Worm (Caenorhabditis elegans) whole organism, L4 larva: Measurements from ENCODE around the gene C13F10.8.

Experiments
- F37D6.2 ChIP-seq: sonication (generic microtip); optimal IDR thresholded peaks from 2 replicates; lab custom pipeline; 2016; ENCODE audit warnings: mild to moderate bottlenecking, missing genetic modification characterization, missing compliant biosample characterization
- F44E2.7 ChIP-seq: fragments of 200-800 bp; sonication (Bioruptor generic); IDR thresholded peaks from 2 replicates; pipeline ENCODE4 v2.1.2; 2022; ENCODE audit warnings: missing genetic modification characterization, missing compliant biosample characterization
- T20F7.1 ChIP-seq: fragments of 200-800 bp; sonication (Bioruptor generic); optimal IDR thresholded peaks from 2 replicates; lab custom pipeline; 2018; ENCODE audit warnings: mild to moderate bottlenecking, missing genetic modification characterization, missing compliant biosample characterization
- T26A8.4 ChIP-seq: fragments of 200-800 bp; sonication (Bioruptor generic); IDR thresholded peaks from 2 replicates; pipeline ENCODE4 v1.3.6; 2022; ENCODE audit warnings: missing genetic modification characterization, missing compliant biosample characterization
- Y48G9A.11 ChIP-seq: fragments of 200-800 bp; sonication (Bioruptor generic); IDR thresholded peaks from 2 replicates; pipeline ENCODE4 v1.3.6; 2022; ENCODE audit warnings: missing genetic modification reagents, missing genetic modification characterization, missing compliant biosample characterization
- Y5F2A.4 ChIP-seq: fragments of 200-800 bp; sonication (Bioruptor generic); optimal IDR thresholded peaks from 2 replicates; lab custom pipeline; 2018; ENCODE audit warnings: mild to moderate bottlenecking, missing genetic modification characterization, missing compliant biosample characterization
- Y75B8A.6 ChIP-seq: fragments of 200-800 bp; sonication (Bioruptor generic); IDR thresholded peaks from 2 replicates; pipeline ENCODE4 v1.3.6; 2022; ENCODE audit warnings: missing genetic modification reagents, missing genetic modification characterization, missing compliant biosample characterization
- ZK546.5 ChIP-seq, 2 experiments: sonication (generic microtip); optimal IDR thresholded peaks; 2 replicates each; lab custom pipeline; 2017; ENCODE audit warnings: missing biosample characterization in 2 of 2, missing genetic modification characterization in 2 of 2
- aha-1 ChIP-seq: fragments of 150-350 bp; peaks from one replicate; lab custom pipeline; 2014; ENCODE audit warnings: missing biosample characterization, missing genetic modification characterization
- arid-1 ChIP-seq: fragments of 200-800 bp; sonication (Bioruptor generic); conservative IDR thresholded peaks from 2 replicates; pipeline ENCODE4 v1.3.6; 2022; ENCODE audit warnings: missing genetic modification reagents, missing genetic modification characterization, missing compliant biosample characterization
- attf-4 ChIP-seq: sonication (generic microtip); optimal IDR thresholded peaks from 3 replicates; lab custom pipeline; 2017; ENCODE audit warnings: missing biosample characterization, missing genetic modification characterization
- ceh-28 ChIP-seq: fragments of 150-350 bp; optimal IDR thresholded peaks from 2 replicates; lab custom pipeline; 2014; ENCODE audit warnings: missing biosample characterization, missing genetic modification reagents, missing genetic modification characterization
- ceh-82 ChIP-seq: sonication (generic microtip); optimal IDR thresholded peaks from 2 replicates; lab custom pipeline; 2017; ENCODE audit warnings: missing biosample characterization, missing genetic modification characterization
- ces-1 ChIP-seq: fragments of 150-350 bp; sonication (generic microtip); optimal IDR thresholded peaks from 4 replicates; lab custom pipeline; 2014; ENCODE audit warnings: missing biosample characterization, missing genetic modification reagents, missing genetic modification characterization
- daf-16 ChIP-seq, 3 experiments: sonication (generic microtip); optimal IDR thresholded peaks; 2 replicates each; lab custom pipeline; 2016 to 2017; ENCODE audit warnings: missing genetic modification characterization in 3 of 3, missing genetic modification reagents in 3 of 3, mild to moderate bottlenecking in 2 of 3, missing compliant biosample characterization in 2 of 3, missing biosample characterization in 1 of 3, moderate library complexity in 1 of 3
- daf-8 ChIP-seq: fragments of 200-800 bp; sonication (Bioruptor generic); IDR thresholded peaks from 2 replicates; pipeline ENCODE4 v1.3.6; 2022; ENCODE audit warnings: missing genetic modification characterization, missing compliant biosample characterization
- dmd-6 ChIP-seq: fragments of 200-800 bp; sonication (Bioruptor generic); IDR thresholded peaks from 2 replicates; pipeline ENCODE4 v1.3.6; 2022; ENCODE audit warnings: missing genetic modification reagents, missing genetic modification characterization, missing compliant biosample characterization
- dmd-8 ChIP-seq: fragments of 200-800 bp; sonication (Bioruptor generic); IDR thresholded peaks from 2 replicates; pipeline ENCODE4 v1.3.6; 2022; ENCODE audit warnings: missing genetic modification characterization, missing compliant biosample characterization
- duxl-1 ChIP-seq: sonication (generic microtip); optimal IDR thresholded peaks from 2 replicates; lab custom pipeline; 2016; ENCODE audit warnings: mild to moderate bottlenecking, missing genetic modification characterization, moderate library complexity, missing compliant biosample characterization; ENCODE audit not compliant: poor library complexity
- dve-1 ChIP-seq: sonication (generic microtip); optimal IDR thresholded peaks from 2 replicates; lab custom pipeline; 2017; ENCODE audit warnings: antibody characterized with exemption, mild to moderate bottlenecking, missing genetic modification characterization, missing compliant biosample characterization; ENCODE audit not compliant: insufficient read depth
- egl-43 ChIP-seq: fragments of 200-800 bp; sonication (Bioruptor generic); IDR thresholded peaks from 2 replicates; pipeline ENCODE4 v1.3.6; 2022; ENCODE audit warnings: missing genetic modification reagents, missing genetic modification characterization, missing compliant biosample characterization
- fkh-10 ChIP-seq: fragments of 150-350 bp; optimal IDR thresholded peaks from 2 replicates; lab custom pipeline; 2014; ENCODE audit warnings: missing biosample characterization, missing genetic modification reagents, missing genetic modification characterization
- hlh-30 ChIP-seq: sonication (generic microtip); optimal IDR thresholded peaks from 2 replicates; lab custom pipeline; 2017; ENCODE audit warnings: antibody characterized with exemption, mild to moderate bottlenecking, missing genetic modification characterization, missing compliant biosample characterization; ENCODE audit not compliant: insufficient read depth
- jun-1 ChIP-seq: fragments of 150-350 bp; optimal IDR thresholded peaks from 2 replicates; lab custom pipeline; 2014; ENCODE audit warnings: missing biosample characterization, missing genetic modification reagents, missing genetic modification characterization
- lin-1 ChIP-seq: fragments of 200-800 bp; sonication (Bioruptor generic); IDR thresholded peaks from 2 replicates; pipeline ENCODE4 v1.3.6; 2022; ENCODE audit warnings: missing genetic modification reagents, missing genetic modification characterization, missing compliant biosample characterization
- lin-13 ChIP-seq: fragments of 150-350 bp; optimal IDR thresholded peaks from 2 replicates; lab custom pipeline; 2014; ENCODE audit warnings: missing biosample characterization, missing genetic modification reagents, missing genetic modification characterization
- lin-38 ChIP-seq: fragments of 200-800 bp; sonication (Bioruptor generic); IDR thresholded peaks from 2 replicates; pipeline ENCODE4 v1.3.6; 2022; ENCODE audit warnings: missing genetic modification reagents, missing genetic modification characterization, missing compliant biosample characterization
- lin-39 ChIP-seq: fragments of 150-350 bp; optimal IDR thresholded peaks from 2 replicates; lab custom pipeline; 2014; ENCODE audit warnings: missing biosample characterization, missing genetic modification reagents, missing genetic modification characterization
- lir-3 ChIP-seq: sonication (generic microtip); optimal IDR thresholded peaks from 2 replicates; lab custom pipeline; 2016; ENCODE audit warnings: mild to moderate bottlenecking, missing genetic modification characterization, missing compliant biosample characterization
- lsy-2 ChIP-seq, 2 experiments: fragments of 150-350 bp in 1 of 2; sonication (generic microtip) in 1 of 2; optimal IDR thresholded peaks; 2 replicates each; lab custom pipeline; 2014 to 2017; ENCODE audit warnings: missing biosample characterization in 2 of 2, missing genetic modification characterization in 2 of 2
- madf-9 ChIP-seq: fragments of 200-800 bp; sonication (Bioruptor generic); conservative IDR thresholded peaks from 2 replicates; pipeline ENCODE4 v1.3.6; 2022; ENCODE audit warnings: missing genetic modification reagents, missing genetic modification characterization, missing compliant biosample characterization
- mep-1 ChIP-seq: fragments of 150-350 bp; sonication (generic microtip); optimal IDR thresholded peaks from 3 replicates; lab custom pipeline; 2014; ENCODE audit warnings: missing biosample characterization, missing genetic modification characterization
- mxl-2 ChIP-seq: fragments of 200-800 bp; sonication (Bioruptor generic); conservative IDR thresholded peaks from 2 replicates; pipeline ENCODE4 v1.3.6; 2022; ENCODE audit warnings: missing genetic modification reagents, missing genetic modification characterization, missing compliant biosample characterization
- nhr-11 ChIP-seq: fragments of 150-350 bp; optimal IDR thresholded peaks from 2 replicates; lab custom pipeline; 2014; ENCODE audit warnings: missing biosample characterization, missing genetic modification characterization
- nhr-237 ChIP-seq: sonication (generic microtip); optimal IDR thresholded peaks from 2 replicates; lab custom pipeline; 2017; ENCODE audit warnings: missing biosample characterization, missing genetic modification characterization
- nhr-28 ChIP-seq: fragments of 150-350 bp; optimal IDR thresholded peaks from 2 replicates; lab custom pipeline; 2014; ENCODE audit warnings: missing biosample characterization, missing genetic modification characterization
- nhr-42 ChIP-seq: fragments of 200-800 bp; sonication (Bioruptor generic); IDR thresholded peaks from 2 replicates; pipeline ENCODE4 v1.3.6; 2022; ENCODE audit warnings: missing genetic modification characterization, missing compliant biosample characterization
- nhr-48 ChIP-seq: sonication (generic microtip); optimal IDR thresholded peaks from 2 replicates; lab custom pipeline; 2016; ENCODE audit warnings: mild to moderate bottlenecking, missing genetic modification characterization, missing compliant biosample characterization
- nhr-77 ChIP-seq: fragments of 150-350 bp; optimal IDR thresholded peaks from 2 replicates; lab custom pipeline; 2014; ENCODE audit warnings: missing biosample characterization, missing genetic modification characterization
- php-3 ChIP-seq: fragments of 200-800 bp; sonication (Bioruptor generic); IDR thresholded peaks from 2 replicates; pipeline ENCODE4 v1.3.6; 2022; ENCODE audit warnings: missing genetic modification reagents, missing genetic modification characterization, missing compliant biosample characterization
- rbr-2 ChIP-seq: sonication (generic microtip); optimal IDR thresholded peaks from 2 replicates; lab custom pipeline; 2016; ENCODE audit warnings: missing genotype, missing genetic modification characterization, missing compliant biosample characterization
- saeg-2 ChIP-seq: fragments of 200-800 bp; sonication (Bioruptor generic); IDR thresholded peaks from 2 replicates; pipeline ENCODE4 v1.3.6; 2022; ENCODE audit warnings: missing genetic modification reagents, missing genetic modification characterization, missing compliant biosample characterization
- snpc-4 ChIP-seq: fragments of 150-350 bp; optimal IDR thresholded peaks from 2 replicates; lab custom pipeline; 2014; ENCODE audit warnings: missing biosample characterization, missing genetic modification characterization
- spr-1 ChIP-seq: sonication (generic microtip); optimal IDR thresholded peaks from 2 replicates; lab custom pipeline; 2016; ENCODE audit warnings: mild to moderate bottlenecking, missing genetic modification characterization, missing compliant biosample characterization
- spr-3 ChIP-seq: fragments of 200-800 bp; sonication (Bioruptor generic); optimal IDR thresholded peaks from 2 replicates; lab custom pipeline; 2018; ENCODE audit warnings: mild to moderate bottlenecking, missing genetic modification characterization, missing compliant biosample characterization
- tag-97 ChIP-seq: fragments of 200-800 bp; sonication (Bioruptor generic); IDR thresholded peaks from 2 replicates; pipeline ENCODE4 v1.3.6; 2022; ENCODE audit warnings: missing genetic modification characterization, missing compliant biosample characterization
- unc-130 ChIP-seq: sonication (generic microtip); optimal IDR thresholded peaks from 2 replicates; lab custom pipeline; 2016; ENCODE audit warnings: missing genetic modification reagents, missing genetic modification characterization, missing compliant biosample characterization
- vab-7 ChIP-seq: fragments of 200-800 bp; sonication (Bioruptor generic); IDR thresholded peaks from 2 replicates; pipeline ENCODE4 v1.3.6; 2022; ENCODE audit warnings: missing genetic modification reagents, missing genetic modification characterization, missing compliant biosample characterization
- zfp-2 ChIP-seq: sonication (generic microtip); optimal IDR thresholded peaks from 2 replicates; lab custom pipeline; 2016; ENCODE audit warnings: mild to moderate bottlenecking, missing genetic modification characterization, missing compliant biosample characterization
- zip-2 ChIP-seq: fragments of 150-350 bp; optimal IDR thresholded peaks from 2 replicates; lab custom pipeline; 2014; ENCODE audit warnings: missing biosample characterization, missing genetic modification characterization

The C13F10.8 gene

ce11 chrV:7196498-7196966, 24.3 kb downstream of the C13F10.8 start, which contains the start of gene F09G2.2 (continued):
- peak; percentile 73 for TF ChIP-seq madf-9 (GFP tag; lab: Robert Waterston, UW)
- no peak for TF ChIP-seq F44E2.7 (GFP tag; lab: Robert Waterston, UW)
- TF ChIP-seq T20F7.1 (GFP tag; lab: Kevin White, UChicago), result no peak
- peak; percentile 92 for TF ChIP-seq nhr-77
- peak; percentile 91 for TF ChIP-seq T26A8.4 (GFP tag; lab: Robert Waterston, UW)
- TF ChIP-seq mep-1 (tag; lab: Kevin White, UChicago), result peak; percentile 90
- TF ChIP-seq Y75B8A.6 (GFP tag; lab: Robert Waterston, UW), result no peak
- no peak for TF ChIP-seq nhr-237 (tag; lab: Kevin White, UChicago)
- peak; percentile 83 for TF ChIP-seq hlh-30 (tag; lab: Kevin White, UChicago)
- TF ChIP-seq aha-1 (tag; lab: Kevin White, UChicago), result peak; percentile 99
- TF ChIP-seq arid-1, result peak; percentile 68
- TF ChIP-seq ceh-82, result no peak
- peak; percentile 71 to 93 for TF ChIP-seq lsy-2 (tag; optimal IDR thresholded peaks at IDR 0.05; lab: Kevin White, UChicago)
- peak; percentile 63 for TF ChIP-seq Y48G9A.11 (GFP tag; lab: Robert Waterston, UW)
- TF ChIP-seq dve-1 (tag; lab: Kevin White, UChicago), result peak; percentile 97
- TF ChIP-seq daf-8 (GFP tag; lab: Robert Waterston, UW), result no peak
- TF ChIP-seq lin-38, result peak; percentile 87
- peak; percentile 32; the same call in 1 of the 2 replicates for TF ChIP-seq egl-43
- peak; percentile 76 for TF ChIP-seq jun-1
- peak; percentile 92 for TF ChIP-seq nhr-11
- peak; percentile 46; the same call in 1 of the 2 replicates for TF ChIP-seq php-3 (GFP tag; lab: Robert Waterston, UW)
- TF ChIP-seq nhr-48 (tag; lab: Kevin White, UChicago), result peak; percentile 79
- peak; percentile 65 for TF ChIP-seq lin-1
- TF ChIP-seq zip-2, result peak; percentile 49
- TF ChIP-seq rbr-2 (tag; lab: Kevin White, UChicago), result peak; percentile 90
- TF ChIP-seq ceh-28 (tag; lab: Kevin White, UChicago), result no peak
- peak; percentile 31 for TF ChIP-seq F37D6.2
- peak; percentile 97 for TF ChIP-seq dmd-6 (GFP tag; lab: Robert Waterston, UW)
- TF ChIP-seq snpc-4 (tag; lab: Kevin White, UChicago), result peak; percentile 24
- TF ChIP-seq vab-7 (GFP tag; lab: Robert Waterston, UW), result 0 out of 2 replicates have a peak, but pooled peaks have one; percentile 14
- peak; percentile 56 for TF ChIP-seq spr-1 (tag; lab: Kevin White, UChicago)
- TF ChIP-seq Y5F2A.4 (GFP tag; lab: Kevin White, UChicago), result no peak
- peak; percentile 77 for TF ChIP-seq duxl-1
- peak; percentile 90 for TF ChIP-seq lin-13
- TF ChIP-seq nhr-42 (GFP tag; lab: Robert Waterston, UW), result peak; percentile 72; the same call in 1 of the 2 replicates
- TF ChIP-seq saeg-2 (GFP tag; lab: Robert Waterston, UW), result no peak
- TF ChIP-seq unc-130 (GFP tag; lab: Kevin White, UChicago), result peak; percentile 78
- TF ChIP-seq dmd-8 (GFP tag; lab: Robert Waterston, UW), result no peak
- peak; percentile 98 for TF ChIP-seq zfp-2 (tag; lab: Kevin White, UChicago)
- peak; percentile 52 to 69 for TF ChIP-seq daf-16 (GFP tag; optimal IDR thresholded peaks at IDR 0.05; lab: Kevin White, UChicago)
- TF ChIP-seq daf-16 (tag; optimal IDR thresholded peaks at IDR 0.05; lab: Kevin White, UChicago), result peak; percentile 83
- peak; percentile 46 for TF ChIP-seq spr-3 (GFP tag; lab: Kevin White, UChicago)
- TF ChIP-seq fkh-10 (GFP tag; lab: Kevin White, UChicago), result peak; percentile 70
- TF ChIP-seq ZK546.5 (tag; optimal IDR thresholded peaks at IDR 0.05; lab: Kevin White, UChicago), result no peak
- TF ChIP-seq lin-39 (tag; lab: Kevin White, UChicago), result no peak
- TF ChIP-seq nhr-28 (tag; lab: Kevin White, UChicago), result peak; percentile 81
- TF ChIP-seq ces-1 (GFP tag; lab: Kevin White, UChicago), result no peak
- no peak for TF ChIP-seq attf-4
- TF ChIP-seq tag-97 (GFP tag; lab: Robert Waterston, UW), result no peak
- TF ChIP-seq lir-3 (tag; lab: Kevin White, UChicago), result no peak
- TF ChIP-seq mxl-2, result 0 out of 2 replicates have a peak, but pooled peaks have one; percentile 36
